Fruit fly (Drosophila melanogaster): Measurements from ENCODE around the gene CG12065.
A peak's percentile ranks its signal among the peaks of the same experiment; 100 is the strongest.

The CG12065 gene

dm6 chrX:8601165-8601564 lies 27.1 kb downstream of the CG12065 start (continued):
- no peak for TF ChIP-seq CG10321 (GFP tag; IDR thresholded peaks at IDR 0.05)
- no peak for TF ChIP-seq hkb (optimal IDR thresholded peaks at IDR 0.05)
- peak; percentile 63; the same call in 1 of the 2 replicates for TF ChIP-seq hkb (GFP tag; IDR thresholded peaks at IDR 0.05)
- no peak for TF ChIP-seq Dp (GFP tag; optimal IDR thresholded peaks at IDR 0.05)
- TF ChIP-seq Sox100B (GFP tag; optimal IDR thresholded peaks at IDR 0.05) = no peak
- TF ChIP-seq HLH4C (GFP tag; IDR thresholded peaks at IDR 0.05; ENCODE audit: partially characterized antibody) = no peak
- no peak for TF ChIP-seq CkIIα-i1 (GFP tag; IDR thresholded peaks at IDR 0.05)
- TF ChIP-seq CG7987 (GFP tag; optimal IDR thresholded peaks at IDR 0.05) = no peak

- TF ChIP-seq CG1832 (GFP tag; optimal IDR thresholded peaks at IDR 0.05) = no peak
- TF ChIP-seq sug (tag; optimal IDR thresholded peaks at IDR 0.05) = no peak
- TF ChIP-seq NFAT (GFP tag; IDR thresholded peaks at IDR 0.05) = peak; percentile 56; the same call in 1 of the 2 replicates
- no peak for TF ChIP-seq Neu2 (GFP tag; optimal IDR thresholded peaks at IDR 0.05; ENCODE audit: borderline replicate concordance)
- no peak for TF ChIP-seq cg (GFP tag; optimal IDR thresholded peaks at IDR 0.05)
- no peak for TF ChIP-seq CG18599 (GFP tag; optimal IDR thresholded peaks at IDR 0.05)
- TF ChIP-seq CG1024 (GFP tag; IDR thresholded peaks at IDR 0.05) = no peak
- TF ChIP-seq Mad (GFP tag; optimal IDR thresholded peaks at IDR 0.05) = peak; percentile 31
- peak; percentile 26 for TF ChIP-seq MESR4 (GFP tag; optimal IDR thresholded peaks at IDR 0.05)
- peak; percentile 25 for TF ChIP-seq grau (tag; optimal IDR thresholded peaks at IDR 0.05)
- TF ChIP-seq CG10565 (GFP tag; optimal IDR thresholded peaks at IDR 0.05) = no peak
- peak; percentile 66; the same call in 1 of the 3 replicates for TF ChIP-seq CG7963 (GFP tag; IDR thresholded peaks at IDR 0.05; ENCODE audit: partially characterized antibody)
- TF ChIP-seq pzg (GFP tag; optimal IDR thresholded peaks at IDR 0.05) = peak; percentile 83
- TF ChIP-seq Dref (GFP tag; IDR thresholded peaks at IDR 0.05) = peak; percentile 89
- peak; percentile 78 for TF ChIP-seq inv (GFP tag; IDR thresholded peaks at IDR 0.05; ENCODE audit: partially characterized antibody)
- TF ChIP-seq HmgD (GFP tag; optimal IDR thresholded peaks at IDR 0.05) = peak; percentile 56
- TF ChIP-seq jumu (GFP tag; optimal IDR thresholded peaks at IDR 0.05) = peak; percentile 36
- TF ChIP-seq Bgb (GFP tag; IDR thresholded peaks at IDR 0.05; ENCODE audit: partially characterized antibody) = peak; percentile 87
- TF ChIP-seq H2.0 (GFP tag; IDR thresholded peaks at IDR 0.05) = no peak
- no peak for TF ChIP-seq CG6813 (GFP tag; optimal IDR thresholded peaks at IDR 0.05)
- peak; percentile 53 for TF ChIP-seq CoRest (tag; optimal IDR thresholded peaks at IDR 0.05)
- TF ChIP-seq bcd (GFP tag; optimal IDR thresholded peaks at IDR 0.05) = peak; percentile 25
- no peak for TF ChIP-seq CG10209 (GFP tag; optimal IDR thresholded peaks at IDR 0.05)
- no peak for TF ChIP-seq Lpt (GFP tag; optimal IDR thresholded peaks at IDR 0.05)
- TF ChIP-seq Max (GFP tag; optimal IDR thresholded peaks at IDR 0.05) = no peak
- TF ChIP-seq CG30020 (tag; optimal IDR thresholded peaks at IDR 0.05) = peak; percentile 2
- TF ChIP-seq Sry-δ (GFP tag; optimal IDR thresholded peaks at IDR 0.05) = peak; percentile 96
- TF ChIP-seq CG1602 (GFP tag; optimal IDR thresholded peaks at IDR 0.05) = no peak
- peak; percentile 71 for TF ChIP-seq CHES-1-like (GFP tag; optimal IDR thresholded peaks at IDR 0.05)
- TF ChIP-seq CG16813 (GFP tag; IDR thresholded peaks at IDR 0.05; ENCODE audit: partially characterized antibody) = peak; percentile 87
- peak; percentile 90 for TF ChIP-seq CG17186 (GFP tag; optimal IDR thresholded peaks at IDR 0.05)
- peak; percentile 42 for TF ChIP-seq nmo (GFP tag; optimal IDR thresholded peaks at IDR 0.05)
- TF ChIP-seq cas (GFP tag; IDR thresholded peaks at IDR 0.05) = no peak
- peak; percentile 43 for TF ChIP-seq CG17912 (GFP tag; optimal IDR thresholded peaks at IDR 0.05)
- no peak for TF ChIP-seq da (GFP tag; optimal IDR thresholded peaks at IDR 0.05)
- TF ChIP-seq amos (GFP tag; IDR thresholded peaks at IDR 0.05; ENCODE audit: partially characterized antibody) = peak; percentile 92
- peak; percentile 1 for TF ChIP-seq gro (GFP tag; optimal IDR thresholded peaks at IDR 0.05)
- no peak for TF ChIP-seq dmrt99B (tag; optimal IDR thresholded peaks at IDR 0.05)
- TF ChIP-seq HLH54F (GFP tag; optimal IDR thresholded peaks at IDR 0.05) = peak; percentile 29
- peak; percentile 87 for TF ChIP-seq CG42726 (GFP tag; IDR thresholded peaks at IDR 0.05; ENCODE audit: partially characterized antibody)
- no peak for TF ChIP-seq CG10274 (GFP tag; optimal IDR thresholded peaks at IDR 0.05)
Measured at dm6 chrX:8606206-8606605, 32.1 kb downstream of the CG12065 start, which contains the start of gene Caf1-180. TSS of gene Caf1-180 (minus strand) at chrX:8606304.

All from whole organism, embryonic.